Worm (Caenorhabditis elegans): ENCODE measurements around the gene clhm-1.

Gene clhm-1

DNA sequence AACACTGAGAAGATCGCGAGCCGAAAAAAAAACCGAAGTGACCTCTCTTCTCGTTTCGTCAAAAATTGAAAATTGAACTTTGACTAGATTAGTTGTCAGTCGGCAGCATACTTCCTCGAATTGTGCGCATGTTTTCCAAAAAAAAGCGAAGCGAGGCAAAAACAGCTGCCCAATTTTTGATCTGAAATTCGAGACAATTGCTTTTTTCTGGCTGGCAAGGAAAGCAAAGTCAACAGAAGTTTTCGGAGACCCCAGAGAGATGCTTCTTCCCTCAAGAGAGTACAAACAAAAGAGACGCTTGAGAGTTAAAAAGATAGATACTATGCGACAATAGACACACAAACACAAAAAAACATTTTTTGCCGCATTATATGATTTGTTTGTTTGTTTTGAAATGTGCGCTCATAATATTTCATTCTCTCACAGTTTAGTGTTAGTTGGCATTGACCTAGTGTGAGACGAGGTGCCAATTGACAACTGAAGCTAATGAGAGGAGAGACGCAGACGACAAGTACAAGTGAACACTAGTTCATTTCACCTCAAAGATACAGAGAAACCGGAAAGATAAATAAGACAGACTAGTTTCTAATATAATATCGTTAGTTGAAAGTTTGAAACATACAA is 34.7 kb downstream of the clhm-1 start:
- TF ChIP-seq Y55F3AM.14 (GFP tag; optimal IDR thresholded peaks at IDR 0.05) = no peak
- peak; percentile 4 for TF ChIP-seq nhr-25 (tag; optimal IDR thresholded peaks at IDR 0.05)
- TF ChIP-seq mdl-1 (tag; optimal IDR thresholded peaks at IDR 0.05) = no peak
- no peak for TF ChIP-seq nhr-23 (tag; optimal IDR thresholded peaks at IDR 0.05)
- TF ChIP-seq ztf-11 (tag; optimal IDR thresholded peaks at IDR 0.05) = no peak
- no peak for TF ChIP-seq ceh-82 (tag; optimal IDR thresholded peaks at IDR 0.05)
- TF ChIP-seq ZK546.5 (tag; optimal IDR thresholded peaks at IDR 0.05) = no peak
- TF ChIP-seq elt-3 (tag; optimal IDR thresholded peaks at IDR 0.05) = no peak
- no peak for TF ChIP-seq unc-39 (tag; optimal IDR thresholded peaks at IDR 0.05)
- TF ChIP-seq ztf-4 (tag; optimal IDR thresholded peaks at IDR 0.05) = peak; percentile 14
- TF ChIP-seq peb-1 (tag; optimal IDR thresholded peaks at IDR 0.05) = no peak
- TF ChIP-seq mab-5 (tag; optimal IDR thresholded peaks at IDR 0.05) = peak; percentile 32
- TF ChIP-seq nhr-12 (tag; optimal IDR thresholded peaks at IDR 0.05) = no peak
- TF ChIP-seq mbf-1 (tag; optimal IDR thresholded peaks at IDR 0.05) = no peak
- no peak for TF ChIP-seq ama-1 (optimal IDR thresholded peaks at IDR 0.05)
- no peak for TF ChIP-seq nhr-11 (tag; optimal IDR thresholded peaks at IDR 0.05)
- TF ChIP-seq skn-1 (tag; optimal IDR thresholded peaks at IDR 0.05) = no peak
- TF ChIP-seq sma-3 (GFP tag; optimal IDR thresholded peaks at IDR 0.05) = no peak
- peak; percentile 49 for TF ChIP-seq F13H6.1 (tag; optimal IDR thresholded peaks at IDR 0.05)
- no peak for TF ChIP-seq snpc-4 (tag; optimal IDR thresholded peaks at IDR 0.05)
- TF ChIP-seq zag-1 (tag; optimal IDR thresholded peaks at IDR 0.05) = no peak
- TF ChIP-seq nhr-21 (tag; optimal IDR thresholded peaks at IDR 0.05) = no peak
- TF ChIP-seq lin-11 (tag; optimal IDR thresholded peaks at IDR 0.05) = peak; percentile 40
- TF ChIP-seq dmd-4 (tag; optimal IDR thresholded peaks at IDR 0.05) = no peak
- TF ChIP-seq ztf-1 (GFP tag; conservative IDR thresholded peaks at IDR 0.05) = no peak
- no peak for TF ChIP-seq C34F6.9 (tag; optimal IDR thresholded peaks at IDR 0.05)
- TF ChIP-seq aly-2 (tag; optimal IDR thresholded peaks at IDR 0.05) = no peak
- TF ChIP-seq nhr-6 (tag; optimal IDR thresholded peaks at IDR 0.05) = no peak
- TF ChIP-seq unc-62 (GFP tag; optimal IDR thresholded peaks at IDR 0.05) = no peak
- TF ChIP-seq egl-27 (tag; optimal IDR thresholded peaks at IDR 0.05) = peak; percentile 90
- TF ChIP-seq unc-55 (GFP tag; optimal IDR thresholded peaks at IDR 0.05) = no peak
- peak; percentile 34 for TF ChIP-seq sem-4 (tag; optimal IDR thresholded peaks at IDR 0.05)
- no peak for TF ChIP-seq fos-1 (tag; optimal IDR thresholded peaks at IDR 0.05)
- no peak for TF ChIP-seq gmeb-1 (tag; optimal IDR thresholded peaks at IDR 0.05)
- TF ChIP-seq lin-39 (tag; optimal IDR thresholded peaks at IDR 0.05) = no peak
- TF ChIP-seq blmp-1 (tag; optimal IDR thresholded peaks at IDR 0.05; ENCODE audit: insufficient read depth) = peak; percentile 2
- no peak for TF ChIP-seq alr-1 (tag; optimal IDR thresholded peaks at IDR 0.05)
- TF ChIP-seq lsy-2 (tag; optimal IDR thresholded peaks at IDR 0.05) = peak in 1 of 2 experiments; percentile 0
- no peak for TF ChIP-seq elt-1 (tag; optimal IDR thresholded peaks at IDR 0.05)
- TF ChIP-seq lin-13 (GFP tag; optimal IDR thresholded peaks at IDR 0.05) = no peak
- peak; percentile 4 for TF ChIP-seq crh-2 (tag; optimal IDR thresholded peaks at IDR 0.05)
- TF ChIP-seq R02D3.7 (tag; optimal IDR thresholded peaks at IDR 0.05) = no peak
- TF ChIP-seq nhr-10 (tag; optimal IDR thresholded peaks at IDR 0.05) = no peak
- TF ChIP-seq nhr-237 (tag; optimal IDR thresholded peaks at IDR 0.05) = no peak
- TF ChIP-seq nhr-129 (tag; optimal IDR thresholded peaks at IDR 0.05) = peak; percentile 18
- TF ChIP-seq ceh-16 (tag; optimal IDR thresholded peaks at IDR 0.05) = no peak
- no peak for TF ChIP-seq nhr-77 (tag; optimal IDR thresholded peaks at IDR 0.05)
- TF ChIP-seq sma-9 (GFP tag; optimal IDR thresholded peaks at IDR 0.05) = no peak
- TF ChIP-seq sma-9 (tag; optimal IDR thresholded peaks at IDR 0.05) = no peak

All from whole organism, L2 larva.